Worm (Caenorhabditis elegans): ENCODE measurements around the gene irld-62.

ce11 chrV:15281279-15281949 is 29.5 kb upstream of the irld-62 start, which contains the start of the genes srw-19 and srx-51:
- TF ChIP-seq eyg-1 (tag; optimal IDR thresholded peaks at IDR 0.05) (no peak), sox-4 (tag; optimal IDR thresholded peaks at IDR 0.05) (no peak), F13H6.1 (tag; optimal IDR thresholded peaks at IDR 0.05) (no peak), fkh-10 (GFP tag; optimal IDR thresholded peaks at IDR 0.05) (no peak), pha-4 (tag; optimal IDR thresholded peaks at IDR 0.05) (no peak), fax-1 (tag; optimal IDR thresholded peaks at IDR 0.05) (no peak), ceh-6 (GFP tag; optimal IDR thresholded peaks at IDR 0.05) (no peak), ceh-31 (tag; optimal IDR thresholded peaks at IDR 0.05) (no peak), unc-42 (tag; optimal IDR thresholded peaks at IDR 0.05) (no peak), tbx-7 (tag; optimal IDR thresholded peaks at IDR 0.05) (no peak)
